Worm (Caenorhabditis elegans) whole organism, mixed stage, embryonic: ENCODE results near the gene nfm-1.

ENCODE experiments used
- M03D4.4 ChIP-seq: sonication (generic microtip); optimal IDR thresholded peaks from 2 replicates; lab custom pipeline; 2017; ENCODE audit warnings: mild to moderate bottlenecking, missing genetic modification characterization, missing compliant biosample characterization
- bed-3 ChIP-seq: fragments of 200-800 bp; sonication (Bioruptor generic); optimal IDR thresholded peaks from 3 replicates; lab custom pipeline; 2018; ENCODE audit warnings: mild to moderate bottlenecking, missing genetic modification characterization, moderate library complexity, missing compliant biosample characterization
- blmp-1 ChIP-seq: fragments of 150-350 bp; optimal IDR thresholded peaks from 2 replicates; lab custom pipeline; 2014; ENCODE audit warnings: missing biosample characterization, missing genetic modification characterization
- ceh-39 ChIP-seq: fragments of 150-350 bp; optimal IDR thresholded peaks from 2 replicates; lab custom pipeline; 2014; ENCODE audit warnings: missing biosample characterization, missing genetic modification characterization
- ceh-43 ChIP-seq: fragments of 200-800 bp; sonication (Bioruptor generic); optimal IDR thresholded peaks from 2 replicates; lab custom pipeline; 2018; ENCODE audit warnings: mild to moderate bottlenecking, missing genetic modification characterization, moderate library complexity, missing compliant biosample characterization
- ceh-83 ChIP-seq: fragments of 200-800 bp; sonication (Bioruptor generic); optimal IDR thresholded peaks from 2 replicates; lab custom pipeline; 2018; ENCODE audit warnings: mild to moderate bottlenecking, missing genetic modification characterization, missing compliant biosample characterization
- ces-1 ChIP-seq: fragments of 150-350 bp; optimal IDR thresholded peaks from 2 replicates; lab custom pipeline; 2014; ENCODE audit warnings: missing biosample characterization, missing genetic modification reagents, missing genetic modification characterization
- cnd-1 ChIP-seq: fragments of 200-800 bp; sonication (Bioruptor generic); optimal IDR thresholded peaks from 2 replicates; lab custom pipeline; 2018; ENCODE audit warnings: mild to moderate bottlenecking, missing genetic modification characterization, missing compliant biosample characterization
- drap-1 ChIP-seq: fragments of 200-800 bp; sonication (Bioruptor generic); optimal IDR thresholded peaks from 3 replicates; lab custom pipeline; 2018; ENCODE audit warnings: mild to moderate bottlenecking, missing genetic modification characterization, missing compliant biosample characterization
- elt-1 ChIP-seq: sonication (generic microtip); optimal IDR thresholded peaks from 2 replicates; lab custom pipeline; 2017; ENCODE audit warnings: missing genetic modification characterization, mild to moderate bottlenecking, missing compliant biosample characterization, antibody characterized with exemption, moderate library complexity, borderline replicate concordance; ENCODE audit not compliant: insufficient read depth
- elt-3 ChIP-seq: fragments of 150-350 bp; optimal IDR thresholded peaks from 2 replicates; lab custom pipeline; 2014; ENCODE audit warnings: missing biosample characterization, missing genetic modification characterization
- flh-1 ChIP-seq: fragments of 200-800 bp; sonication (Bioruptor generic); optimal IDR thresholded peaks from 2 replicates; lab custom pipeline; 2018; ENCODE audit warnings: mild to moderate bottlenecking, missing genetic modification characterization, moderate library complexity, missing compliant biosample characterization
- ham-2 ChIP-seq: fragments of 200-800 bp; sonication (Bioruptor generic); optimal IDR thresholded peaks from 2 replicates; lab custom pipeline; 2018; ENCODE audit warnings: mild to moderate bottlenecking, missing genetic modification characterization, missing compliant biosample characterization
- hlh-1 ChIP-seq: fragments of 150-350 bp; optimal IDR thresholded peaks from 2 replicates; lab custom pipeline; 2014; ENCODE audit warnings: missing biosample characterization, missing genetic modification reagents, missing genetic modification characterization
- lin-13 ChIP-seq: fragments of 150-350 bp; optimal IDR thresholded peaks from 2 replicates; lab custom pipeline; 2014; ENCODE audit warnings: missing biosample characterization, missing genetic modification characterization
- lin-32 ChIP-seq: fragments of 200-800 bp; sonication (Bioruptor generic); optimal IDR thresholded peaks from 2 replicates; lab custom pipeline; 2018; ENCODE audit warnings: mild to moderate bottlenecking, missing genetic modification characterization, missing compliant biosample characterization
- lsy-2 ChIP-seq: fragments of 150-350 bp; optimal IDR thresholded peaks from 2 replicates; lab custom pipeline; 2014; ENCODE audit warnings: missing biosample characterization, missing genetic modification characterization
- mab-5 ChIP-seq: fragments of 150-350 bp; optimal IDR thresholded peaks from 2 replicates; lab custom pipeline; 2014; ENCODE audit warnings: missing biosample characterization, missing genetic modification characterization
- mep-1 ChIP-seq: fragments of 150-350 bp; optimal IDR thresholded peaks from 2 replicates; lab custom pipeline; 2017; ENCODE audit warnings: missing biosample characterization, missing genetic modification reagents, missing genetic modification characterization, inconsistent platforms
- mls-2 ChIP-seq: sonication (generic microtip); optimal IDR thresholded peaks from 2 replicates; lab custom pipeline; 2016; ENCODE audit warnings: mild to moderate bottlenecking, missing genetic modification characterization, moderate library complexity, missing compliant biosample characterization
- nhr-12 ChIP-seq: fragments of 150-350 bp; optimal IDR thresholded peaks from 2 replicates; lab custom pipeline; 2014; ENCODE audit warnings: missing biosample characterization, missing genetic modification characterization
- nhr-2 ChIP-seq: fragments of 150-350 bp; optimal IDR thresholded peaks from 2 replicates; lab custom pipeline; 2014; ENCODE audit warnings: missing biosample characterization, missing genetic modification characterization
- nhr-237 ChIP-seq: fragments of 150-350 bp; optimal IDR thresholded peaks from 2 replicates; lab custom pipeline; 2014; ENCODE audit warnings: missing biosample characterization, missing genetic modification characterization
- nhr-28 ChIP-seq: fragments of 150-350 bp; optimal IDR thresholded peaks from 2 replicates; lab custom pipeline; 2014; ENCODE audit warnings: missing biosample characterization, missing genetic modification characterization
- nhr-76 ChIP-seq: sonication (generic microtip); optimal IDR thresholded peaks from 2 replicates; lab custom pipeline; 2017; ENCODE audit warnings: missing biosample characterization, missing genetic modification characterization
- pha-4 ChIP-seq: fragments of 150-350 bp; optimal IDR thresholded peaks from 2 replicates; lab custom pipeline; 2018; ENCODE audit warnings: missing biosample characterization, missing genetic modification reagents, missing genetic modification characterization
- sem-2 ChIP-seq: fragments of 200-800 bp; sonication (Bioruptor generic); optimal IDR thresholded peaks from 2 replicates; lab custom pipeline; 2018; ENCODE audit warnings: mild to moderate bottlenecking, missing genetic modification characterization, missing compliant biosample characterization
- snpc-4 ChIP-seq: fragments of 150-350 bp; optimal IDR thresholded peaks from 2 replicates; lab custom pipeline; 2014; ENCODE audit warnings: missing biosample characterization, missing genetic modification characterization
- sptf-1 ChIP-seq: sonication (generic microtip); optimal IDR thresholded peaks from 2 replicates; lab custom pipeline; 2017; ENCODE audit warnings: mild to moderate bottlenecking, missing genetic modification characterization, moderate library complexity, missing compliant biosample characterization
- tbx-8 ChIP-seq: fragments of 200-800 bp; sonication (Bioruptor generic); optimal IDR thresholded peaks from 2 replicates; lab custom pipeline; 2018; ENCODE audit warnings: mild to moderate bottlenecking, missing genetic modification characterization, moderate library complexity, missing compliant biosample characterization
- unc-120 ChIP-seq: sonication (generic microtip); optimal IDR thresholded peaks from 2 replicates; lab custom pipeline; 2017; ENCODE audit warnings: missing genetic modification characterization, missing compliant biosample characterization; ENCODE audit not compliant: poor library complexity, severe bottlenecking
- unc-39 ChIP-seq: fragments of 150-350 bp; optimal IDR thresholded peaks from 2 replicates; lab custom pipeline; 2014; ENCODE audit warnings: missing biosample characterization, missing genetic modification characterization
- unc-62 ChIP-seq: fragments of 150-350 bp; optimal IDR thresholded peaks from 2 replicates; lab custom pipeline; 2014; ENCODE audit warnings: missing biosample characterization, missing genetic modification reagents, missing genetic modification characterization
- zip-8 ChIP-seq: fragments of 150-350 bp; optimal IDR thresholded peaks from 2 replicates; lab custom pipeline; 2014; ENCODE audit warnings: missing biosample characterization, missing genetic modification characterization
- ztf-11 ChIP-seq: fragments of 150-350 bp; optimal IDR thresholded peaks from 2 replicates; lab custom pipeline; 2014; ENCODE audit warnings: missing biosample characterization, missing genetic modification characterization

nfm-1 gene

DNA sequence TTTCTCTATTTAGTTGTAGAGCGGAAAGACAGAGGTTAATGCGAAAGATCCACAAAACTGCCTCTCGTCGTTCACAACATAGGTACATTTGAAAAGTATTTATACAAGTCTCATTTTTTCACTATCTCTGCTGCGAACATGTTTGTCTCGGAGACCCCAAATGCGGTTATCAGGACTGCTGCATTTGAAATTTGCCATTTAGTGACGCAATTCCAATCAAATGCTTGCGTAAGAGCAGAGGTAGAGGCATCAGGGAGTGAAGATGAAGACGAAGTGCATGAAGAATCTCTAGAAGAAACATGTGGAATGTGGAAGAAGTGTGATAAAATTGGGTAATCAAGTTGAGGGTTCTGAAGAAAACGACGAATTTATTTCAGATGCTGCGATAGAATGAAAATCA lies 25.1 kb upstream of the nfm-1 start:
- TF ChIP-seq sem-2 (GFP tag; lab: Kevin White, UChicago): no peak
- peak; percentile 92 for TF ChIP-seq zip-8 (tag; lab: Kevin White, UChicago)

ce11 chrIII:6135211-6135610 lies 24.0 kb upstream of the nfm-1 start:
- TF ChIP-seq M03D4.4 (tag; lab: Kevin White, UChicago) (no peak), ces-1 (GFP tag; lab: Kevin White, UChicago) (peak; percentile 31), ceh-39 (tag; lab: Kevin White, UChicago) (no peak), zip-8 (tag; lab: Kevin White, UChicago) (no peak)

DNA sequence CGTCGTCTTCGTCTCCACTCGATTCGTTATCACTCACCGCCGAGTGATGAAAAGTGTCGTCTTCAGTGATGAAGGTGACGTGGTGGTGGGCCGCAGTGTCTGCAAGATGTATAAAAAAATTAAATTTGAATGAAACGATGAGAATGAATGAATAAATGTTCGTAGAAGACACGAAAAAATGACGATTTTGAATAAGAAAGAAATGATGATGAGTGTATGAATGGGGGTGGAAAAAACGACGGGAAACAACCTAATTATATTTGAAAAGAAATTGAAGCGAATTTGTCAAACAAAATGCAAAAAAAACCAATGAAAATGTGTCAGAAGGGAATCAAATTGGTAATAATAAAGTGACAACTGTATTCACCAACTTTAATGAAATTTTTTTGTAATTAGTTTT lies 23.1 kb upstream of the nfm-1 start, which contains the start of gene mvk-1:
Gene mvk-1 (minus strand): TSS at position 101 of the 400 bp plus-strand sequence.
- TF ChIP-seq mab-5 (tag; lab: Kevin White, UChicago) (no peak), ceh-83 (GFP tag; lab: Kevin White, UChicago) (no peak), nhr-28 (tag; lab: Kevin White, UChicago) (no peak), flh-1 (no peak), lin-32 (no peak), hlh-1 (tag; lab: Kevin White, UChicago) (no peak), lsy-2 (no peak), mep-1 (tag; lab: Kevin White, UChicago) (no peak), unc-62 (GFP tag; lab: Kevin White, UChicago) (no peak), snpc-4 (tag; lab: Kevin White, UChicago) (no peak), lin-13 (tag; lab: Kevin White, UChicago) (no peak), elt-3 (no peak), mls-2 (tag; lab: Kevin White, UChicago) (no peak), unc-120 (no peak), cnd-1 (tag; lab: Kevin White, UChicago) (no peak), tbx-8 (no peak)

DNA sequence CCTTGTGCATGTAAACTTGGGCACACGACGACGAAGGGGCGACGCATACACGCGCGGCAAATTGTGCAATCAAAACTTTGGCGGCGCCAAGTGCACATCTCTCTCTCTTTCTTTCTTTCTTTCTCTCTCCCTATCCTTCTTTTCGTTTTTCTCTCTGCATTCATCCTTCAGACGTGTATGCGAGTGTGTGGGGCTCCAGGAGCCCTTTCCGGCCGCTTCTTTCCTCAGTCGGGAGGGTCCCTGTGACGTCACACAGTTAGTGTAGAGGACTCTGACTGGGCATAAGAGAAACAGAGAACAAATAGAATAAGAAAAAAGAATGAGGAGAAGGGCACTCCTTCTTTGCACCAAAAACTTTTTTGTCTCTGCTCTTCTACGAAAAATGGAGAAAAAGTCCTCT lies 21.8 kb upstream of the nfm-1 start:
- TF ChIP-seq tbx-8 (no peak), ceh-43 (GFP tag; lab: Kevin White, UChicago) (no peak), ces-1 (GFP tag; lab: Kevin White, UChicago) (peak; percentile 72), unc-120 (peak; percentile 80), mep-1 (tag; lab: Kevin White, UChicago) (peak; percentile 1), unc-62 (GFP tag; lab: Kevin White, UChicago) (no peak), drap-1 (GFP tag; lab: Kevin White, UChicago) (no peak), lsy-2 (no peak)

DNA sequence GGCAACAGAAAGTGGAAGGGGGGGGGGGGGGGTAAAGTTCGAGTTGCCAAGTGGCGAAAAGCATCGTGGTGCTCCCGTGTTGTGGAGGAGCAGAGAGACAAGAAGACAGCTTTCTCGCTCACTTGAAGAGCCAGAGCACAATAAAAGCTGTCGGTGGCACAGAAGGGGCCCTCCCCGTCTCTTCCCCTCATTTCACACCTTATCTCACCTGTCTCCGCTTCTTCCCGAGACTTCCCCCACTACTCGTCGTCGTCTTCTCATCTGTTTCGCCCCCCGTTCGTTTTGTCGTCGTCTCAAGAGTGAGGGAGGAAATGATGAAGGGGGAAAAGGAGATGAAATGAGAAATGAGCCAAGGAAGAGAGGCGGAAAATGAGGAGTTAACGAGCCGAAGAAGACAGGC lies 20.8 kb upstream of the nfm-1 start:
- peak; percentile 2 for TF ChIP-seq sptf-1 (tag; lab: Kevin White, UChicago)
- TF ChIP-seq cnd-1 (tag; lab: Kevin White, UChicago): peak; percentile 15
- TF ChIP-seq blmp-1: no peak
- no peak for TF ChIP-seq nhr-28 (tag; lab: Kevin White, UChicago)
- TF ChIP-seq snpc-4 (tag; lab: Kevin White, UChicago): no peak
- TF ChIP-seq elt-1 (tag; lab: Kevin White, UChicago): no peak
- TF ChIP-seq ceh-83 (GFP tag; lab: Kevin White, UChicago): no peak
- TF ChIP-seq ham-2: no peak
- no peak for TF ChIP-seq mab-5 (tag; lab: Kevin White, UChicago)
- no peak for TF ChIP-seq lin-13 (tag; lab: Kevin White, UChicago)
- no peak for TF ChIP-seq bed-3 (GFP tag; lab: Kevin White, UChicago)
- no peak for TF ChIP-seq sem-2 (GFP tag; lab: Kevin White, UChicago)
- TF ChIP-seq pha-4 (tag; lab: Kevin White, UChicago): no peak
- TF ChIP-seq ztf-11 (tag; lab: Kevin White, UChicago): no peak
- no peak for TF ChIP-seq lin-32
- no peak for TF ChIP-seq lsy-2
- peak; percentile 43 for TF ChIP-seq M03D4.4 (tag; lab: Kevin White, UChicago)
- TF ChIP-seq unc-62 (GFP tag; lab: Kevin White, UChicago): peak; percentile 86
- TF ChIP-seq nhr-237: no peak
- TF ChIP-seq mep-1 (tag; lab: Kevin White, UChicago): no peak
- TF ChIP-seq mls-2 (tag; lab: Kevin White, UChicago): peak; percentile 4
- TF ChIP-seq ceh-43 (GFP tag; lab: Kevin White, UChicago): no peak
- TF ChIP-seq hlh-1 (tag; lab: Kevin White, UChicago): peak; percentile 72
- TF ChIP-seq nhr-12 (tag; lab: Kevin White, UChicago): no peak
- no peak for TF ChIP-seq ceh-39 (tag; lab: Kevin White, UChicago)
- no peak for TF ChIP-seq nhr-2
- TF ChIP-seq nhr-76: no peak
- TF ChIP-seq tbx-8: no peak
- TF ChIP-seq elt-3: no peak
- no peak for TF ChIP-seq zip-8 (tag; lab: Kevin White, UChicago)
- TF ChIP-seq drap-1 (GFP tag; lab: Kevin White, UChicago): no peak
- TF ChIP-seq unc-120: peak; percentile 91
- TF ChIP-seq flh-1: no peak
- TF ChIP-seq ces-1 (GFP tag; lab: Kevin White, UChicago): peak; percentile 21
- TF ChIP-seq unc-39: no peak
